Fruit fly (Drosophila melanogaster) whole organism, prepupa: ENCODE results near the gene CG31549.
A peak's percentile ranks its signal among the peaks of the same experiment; 100 is the strongest.

Experiments
- Blimp-1 ChIP-seq: fragments of 200-800 bp; sonication (Bioruptor generic); optimal IDR thresholded peaks from 3 replicates; lab custom pipeline; 2017; ENCODE audit warnings: missing biosample characterization, missing genetic modification characterization, mild to moderate bottlenecking, moderate library complexity, missing genetic modification reagents
- CG10669 ChIP-seq: fragments of 200-800 bp; sonication (Bioruptor generic); optimal IDR thresholded peaks from 3 replicates; lab custom pipeline; 2018; ENCODE audit warnings: missing biosample characterization, mild to moderate bottlenecking, missing genetic modification characterization, moderate library complexity
- CG11294 ChIP-seq: fragments of 200-800 bp; sonication (Bioruptor generic); IDR thresholded peaks from 2 replicates; pipeline ENCODE4 v1.3.6; 2022; ENCODE audit warnings: missing biosample characterization, missing genetic modification characterization
- CG1621 ChIP-seq: fragments of 200-800 bp; sonication (Bioruptor generic); optimal IDR thresholded peaks from 3 replicates; lab custom pipeline; 2018; ENCODE audit warnings: missing biosample characterization, mild to moderate bottlenecking, missing genetic modification characterization
- CG16779 ChIP-seq: fragments of 200-800 bp; sonication (Bioruptor generic); optimal IDR thresholded peaks from 3 replicates; lab custom pipeline; 2017; ENCODE audit warnings: missing biosample characterization, mild to moderate bottlenecking, missing genetic modification characterization
- CG34406 ChIP-seq: fragments of 200-800 bp; sonication (Bioruptor generic); optimal IDR thresholded peaks from 3 replicates; lab custom pipeline; 2016; ENCODE audit warnings: missing biosample characterization, missing genetic modification characterization
- CG4318 ChIP-seq: fragments of 200-800 bp; sonication (Bioruptor generic); optimal IDR thresholded peaks from 3 replicates; lab custom pipeline; 2017; ENCODE audit warnings: missing biosample characterization, mild to moderate bottlenecking, missing genetic modification characterization
- CG6808 ChIP-seq: fragments of 200-800 bp; sonication (Bioruptor generic); optimal IDR thresholded peaks from 3 replicates; lab custom pipeline; 2017; ENCODE audit warnings: missing biosample characterization, missing genetic modification characterization, mild to moderate bottlenecking, moderate library complexity, missing genetic modification reagents
- CG8119 ChIP-seq: fragments of 200-800 bp; sonication (Bioruptor generic); IDR thresholded peaks from 3 replicates; pipeline ENCODE4 v1.3.6; 2022; ENCODE audit warnings: missing biosample characterization, missing genetic modification characterization
- CG9139 ChIP-seq: fragments of 200-800 bp; sonication (Bioruptor generic); optimal IDR thresholded peaks from 3 replicates; lab custom pipeline; 2017; ENCODE audit warnings: missing biosample characterization, mild to moderate bottlenecking, missing genetic modification characterization
- Eip75B ChIP-seq: fragments of 200-800 bp; sonication (Bioruptor generic); optimal IDR thresholded peaks from 3 replicates; lab custom pipeline; 2016; ENCODE audit warnings: missing biosample characterization, missing genetic modification characterization
- Eip78C ChIP-seq: fragments of 200-800 bp; sonication (Bioruptor generic); peaks from one replicate; lab custom pipeline; 2016; ENCODE audit warnings: missing biosample characterization, missing genetic modification characterization
- Eip93F ChIP-seq: fragments of 200-800 bp; sonication (Bioruptor generic); optimal IDR thresholded peaks from 2 replicates; lab custom pipeline; 2016; ENCODE audit warnings: missing biosample characterization, mild to moderate bottlenecking, missing genetic modification characterization
- Ets21C ChIP-seq: fragments of 200-800 bp; sonication (Bioruptor generic); optimal IDR thresholded peaks from 3 replicates; lab custom pipeline; 2016; ENCODE audit warnings: missing biosample characterization, missing genetic modification characterization
- Ets96B ChIP-seq: fragments of 200-800 bp; optimal IDR thresholded peaks from 2 replicates; lab custom pipeline; 2019; ENCODE audit warnings: missing biosample characterization, mild to moderate bottlenecking, missing genetic modification characterization, moderate library complexity
- Gug ChIP-seq: fragments of 200-800 bp; sonication (Bioruptor generic); IDR thresholded peaks from 2 replicates; pipeline ENCODE4 v1.3.6; 2022; ENCODE audit warnings: missing biosample characterization, missing genetic modification characterization
- Lpt ChIP-seq: fragments of 200-800 bp; sonication (Bioruptor generic); optimal IDR thresholded peaks from 3 replicates; lab custom pipeline; 2016; ENCODE audit warnings: missing biosample characterization, missing genetic modification characterization
- OdsH ChIP-seq: fragments of 200-800 bp; sonication (Bioruptor generic); optimal IDR thresholded peaks from 3 replicates; lab custom pipeline; 2016; ENCODE audit warnings: missing biosample characterization, missing genetic modification characterization
- Sox14 ChIP-seq: fragments of 200-800 bp; sonication (Bioruptor generic); optimal IDR thresholded peaks from 3 replicates; lab custom pipeline; 2016; ENCODE audit warnings: missing biosample characterization, missing genetic modification characterization
- Sox15 ChIP-seq: fragments of 200-800 bp; sonication (Bioruptor generic); optimal IDR thresholded peaks from 3 replicates; lab custom pipeline; 2016; ENCODE audit warnings: missing biosample characterization, missing genetic modification characterization
- achi ChIP-seq: fragments of 200-800 bp; sonication (Bioruptor generic); optimal IDR thresholded peaks from 3 replicates; lab custom pipeline; 2016; ENCODE audit warnings: missing biosample characterization, missing genetic modification characterization
- dsx ChIP-seq: fragments of 200-800 bp; optimal IDR thresholded peaks from 3 replicates; lab custom pipeline; 2019; ENCODE audit warnings: missing biosample characterization, mild to moderate bottlenecking, missing genetic modification characterization, moderate library complexity; ENCODE audit not compliant: poor library complexity, severe bottlenecking
- eg ChIP-seq: fragments of 200-800 bp; sonication (Bioruptor generic); IDR thresholded peaks from 3 replicates; pipeline ENCODE4 v1.3.6; 2022; ENCODE audit warnings: missing biosample characterization, missing genetic modification characterization
- fkh ChIP-seq: fragments of 200-800 bp; sonication (Bioruptor generic); optimal IDR thresholded peaks from 3 replicates; lab custom pipeline; 2017; ENCODE audit warnings: missing biosample characterization, mild to moderate bottlenecking, missing genetic modification characterization, moderate library complexity
- lz ChIP-seq: fragments of 200-800 bp; sonication (Bioruptor generic); optimal IDR thresholded peaks from 3 replicates; lab custom pipeline; 2016; ENCODE audit warnings: missing biosample characterization, missing genetic modification characterization
- net ChIP-seq: fragments of 200-800 bp; sonication (Bioruptor generic); optimal IDR thresholded peaks from 3 replicates; lab custom pipeline; 2016; ENCODE audit warnings: missing biosample characterization, missing genetic modification characterization
- salr ChIP-seq, 2 experiments: fragments of 200-800 bp; sonication (Bioruptor generic); optimal IDR thresholded peaks; 3 replicates each; lab custom pipeline; 2016 to 2018; ENCODE audit warnings: missing biosample characterization in 2 of 2, missing genetic modification characterization in 2 of 2, mild to moderate bottlenecking in 1 of 2
- spab ChIP-seq: fragments of 200-800 bp; sonication (Bioruptor generic); optimal IDR thresholded peaks from 2 replicates; lab custom pipeline; 2017; ENCODE audit warnings: missing biosample characterization, mild to moderate bottlenecking, missing genetic modification characterization, missing genetic modification reagents
- ss ChIP-seq, 2 experiments: fragments of 200-800 bp; sonication (Bioruptor generic); optimal IDR thresholded peaks; 2 replicates in 1 of 2; 3 replicates in 1 of 2; lab custom pipeline; 2017 to 2018; ENCODE audit warnings: mild to moderate bottlenecking in 2 of 2, missing biosample characterization in 2 of 2, missing genetic modification characterization in 2 of 2, moderate library complexity in 1 of 2
- svp ChIP-seq: fragments of 200-800 bp; sonication (Bioruptor generic); peaks from one replicate; lab custom pipeline; 2016; ENCODE audit warnings: missing biosample characterization, missing genetic modification characterization
- vri ChIP-seq: fragments of 200-800 bp; sonication (Bioruptor generic); optimal IDR thresholded peaks from 3 replicates; lab custom pipeline; 2016; ENCODE audit warnings: missing biosample characterization, mild to moderate bottlenecking, missing genetic modification characterization

Gene CG31549

dm6 chr3R:5592009-5592572 is 39.9 kb upstream of the CG31549 start:
- TF ChIP-seq Eip78C (peak; percentile 52), svp (GFP tag; lab: Kevin White, UChicago) (peak; percentile 93), CG34406 (GFP tag; lab: Kevin White, UChicago) (no peak), spab (GFP tag; lab: Kevin White, UChicago) (no peak), fkh (peak; percentile 53)

- TF ChIP-seq net (GFP tag; lab: Kevin White, UChicago) (no peak), CG16779 (tag; lab: Kevin White, UChicago) (no peak), eg (0 out of 3 replicates have a peak, but pooled peaks have one; percentile 22), dsx (peak; percentile 97), CG4318 (no peak), Ets21C (GFP tag; lab: Kevin White, UChicago) (no peak), CG10669 (GFP tag; lab: Kevin White, UChicago) (no peak)
Measured at dm6 chr3R:5594878-5595277, 37.1 kb upstream of the CG31549 start.

dm6 chr3R:5599521-5600360 is 32.3 kb upstream of the CG31549 start:
- TF ChIP-seq Blimp-1 (GFP tag; lab: Kevin White, UChicago) = peak; percentile 18
- no peak for TF ChIP-seq achi (GFP tag; lab: Kevin White, UChicago)
- peak; percentile 14 for TF ChIP-seq Eip78C
- TF ChIP-seq, all 60 proteins: peak for 2

- TF ChIP-seq Eip75B (GFP tag; lab: Kevin White, UChicago) (peak; percentile 47), CG8119 (no peak), CG16779 (tag; lab: Kevin White, UChicago) (peak; percentile 43), Gug (GFP tag; lab: Robert Waterston, UW) (no peak), Lpt (GFP tag; lab: Kevin White, UChicago) (peak; percentile 11), vri (GFP tag; lab: Kevin White, UChicago) (peak; percentile 96), ss (GFP tag; optimal IDR thresholded peaks at IDR 0.05; lab: Kevin White, UChicago) (peak; percentile 68 to 70), CG1621 (tag; lab: Kevin White, UChicago) (peak; percentile 74), lz (GFP tag; lab: Kevin White, UChicago) (peak; percentile 7), OdsH (GFP tag; lab: Kevin White, UChicago) (no peak), CG9139 (GFP tag; lab: Kevin White, UChicago) (peak; percentile 63), CG6808 (GFP tag; lab: Kevin White, UChicago) (peak; percentile 46), Eip93F (GFP tag; lab: Kevin White, UChicago) (peak; percentile 58), Sox15 (no peak), svp (GFP tag; lab: Kevin White, UChicago) (peak; percentile 70), CG11294 (GFP tag; lab: Robert Waterston, UW) (no peak), dsx (peak; percentile 75), Sox14 (GFP tag; lab: Kevin White, UChicago) (peak; percentile 85), salr (GFP tag; optimal IDR thresholded peaks at IDR 0.05; lab: Kevin White, UChicago) (no peak), Ets96B (tag; lab: Kevin White, UChicago) (no peak), CG4318 (no peak), eg (no peak), Eip78C (peak; percentile 69), fkh (peak; percentile 56)
Measured at dm6 chr3R:5600361-5601043, 31.5 kb upstream of the CG31549 start.
